Fruit fly (Drosophila melanogaster) whole organism, adult: Measurements from ENCODE around the gene frma.

Source experiments
- CG11617 ChIP-seq: fragments of 200-800 bp; sonication (Bioruptor generic); optimal IDR thresholded peaks from 2 replicates; lab custom pipeline; 2017; ENCODE audit warnings: mild to moderate bottlenecking, missing biosample characterization, missing genetic modification reagents, missing genetic modification characterization
- CG12768 ChIP-seq: fragments of 200-800 bp; sonication (Bioruptor generic); optimal IDR thresholded peaks from 2 replicates; lab custom pipeline; 2017; ENCODE audit warnings: missing biosample characterization, missing genetic modification characterization, mild to moderate bottlenecking, moderate library complexity, missing genetic modification reagents
- CG1620 ChIP-seq: fragments of 200-800 bp; sonication (Bioruptor generic); optimal IDR thresholded peaks from 2 replicates; lab custom pipeline; 2016; ENCODE audit warnings: missing biosample characterization, missing genetic modification characterization
- CG7045 ChIP-seq: fragments of 200-800 bp; sonication (Bioruptor generic); optimal IDR thresholded peaks from 2 replicates; lab custom pipeline; 2017; ENCODE audit warnings: missing biosample characterization, mild to moderate bottlenecking, missing genetic modification characterization
- CG7101 ChIP-seq: fragments of 200-800 bp; sonication (Bioruptor generic); optimal IDR thresholded peaks from 2 replicates; lab custom pipeline; 2018; ENCODE audit warnings: missing biosample characterization, mild to moderate bottlenecking, missing genetic modification characterization, moderate library complexity
- Clk ChIP-seq: fragments of 200-800 bp; sonication (Bioruptor generic); optimal IDR thresholded peaks from 2 replicates; lab custom pipeline; 2017; ENCODE audit warnings: missing biosample characterization, missing genetic modification characterization
- Crg-1 ChIP-seq: fragments of 200-800 bp; sonication (Bioruptor generic); optimal IDR thresholded peaks from 2 replicates; lab custom pipeline; 2016; ENCODE audit warnings: missing biosample characterization, missing genetic modification characterization
- Mnt ChIP-seq: fragments of 200-800 bp; sonication (Bioruptor generic); optimal IDR thresholded peaks from 2 replicates; lab custom pipeline; 2016; ENCODE audit warnings: missing biosample characterization, mild to moderate bottlenecking, missing genetic modification characterization
- bab1 ChIP-seq: fragments of 200-800 bp; sonication (Bioruptor generic); optimal IDR thresholded peaks from 3 replicates; lab custom pipeline; 2019; ENCODE audit warnings: missing biosample characterization, mild to moderate bottlenecking, missing genetic modification characterization, moderate library complexity
- cnc ChIP-seq, 2 experiments: fragments of >200 bp; optimal IDR thresholded peaks; 2 replicates each; lab custom pipeline; 2017
- tj ChIP-seq: fragments of 200-800 bp; sonication (Bioruptor generic); optimal IDR thresholded peaks from 3 replicates; lab custom pipeline; 2017; ENCODE audit warnings: missing biosample characterization, mild to moderate bottlenecking, missing genetic modification characterization, moderate library complexity
- toe ChIP-seq: fragments of 200-800 bp; sonication (Bioruptor generic); optimal IDR thresholded peaks from 2 replicates; lab custom pipeline; 2016; ENCODE audit warnings: missing biosample characterization, missing genetic modification characterization

dm6 chrX:5503916-5504315 lies 8.1 kb upstream of the frma start:
- TF ChIP-seq CG7045 (GFP tag; lab: Kevin White, UChicago) (no peak), CG11617 (GFP tag; lab: Kevin White, UChicago) (no peak), CG7101 (no peak), bab1 (GFP tag; lab: Kevin White, UChicago) (no peak), cnc (optimal IDR thresholded peaks at IDR 0.05; lab: Kevin White, UChicago) (no peak), CG12768 (GFP tag; lab: Kevin White, UChicago) (no peak), Crg-1 (GFP tag; lab: Kevin White, UChicago) (no peak), CG1620 (GFP tag; lab: Kevin White, UChicago) (no peak), Mnt (no peak), toe (GFP tag; lab: Kevin White, UChicago) (no peak), Clk (GFP tag; lab: Kevin White, UChicago) (no peak), tj (GFP tag; lab: Kevin White, UChicago) (no peak)
